Fruit fly (Drosophila melanogaster) whole organism, embryonic: ENCODE measurements around the gene CG46440.

ENCODE experiments used
- ATbp ChIP-seq: fragments of 200-800 bp; sonication (Bioruptor generic); optimal IDR thresholded peaks from 2 replicates; lab custom pipeline; 2017; ENCODE audit warnings: missing biosample characterization, mild to moderate bottlenecking, missing genetic modification characterization, missing genetic modification reagents
- Aef1 ChIP-seq: fragments of 200-800 bp; sonication (Bioruptor generic); IDR thresholded peaks from 3 replicates; pipeline ENCODE4 v1.3.6; 2022; ENCODE audit warnings: missing biosample characterization, missing genetic modification characterization
- Antp ChIP-seq: fragments of 200-800 bp; sonication (Bioruptor generic); optimal IDR thresholded peaks from 3 replicates; lab custom pipeline; 2016; ENCODE audit warnings: missing biosample characterization, missing genetic modification characterization
- CG1024 ChIP-seq: fragments of 200-800 bp; sonication (Bioruptor generic); IDR thresholded peaks from 2 replicates; pipeline ENCODE4 v1.3.6; 2022; ENCODE audit warnings: missing biosample characterization, missing genetic modification characterization
- CG12071 ChIP-seq: fragments of 200-800 bp; sonication (Bioruptor generic); optimal IDR thresholded peaks from 3 replicates; lab custom pipeline; 2018; ENCODE audit warnings: missing biosample characterization, mild to moderate bottlenecking, missing genetic modification characterization
- CG13296 ChIP-seq: fragments of 200-800 bp; sonication (Bioruptor generic); optimal IDR thresholded peaks from 3 replicates; lab custom pipeline; 2018; ENCODE audit warnings: missing biosample characterization, mild to moderate bottlenecking, missing genetic modification characterization
- CG13424 ChIP-seq: fragments of 200-800 bp; sonication (Bioruptor generic); optimal IDR thresholded peaks from 2 replicates; lab custom pipeline; 2019; ENCODE audit warnings: missing biosample characterization, mild to moderate bottlenecking, missing genetic modification characterization, moderate library complexity
- CG13775 ChIP-seq: fragments of 200-800 bp; sonication (Bioruptor generic); optimal IDR thresholded peaks from 3 replicates; lab custom pipeline; 2017; ENCODE audit warnings: missing biosample characterization, mild to moderate bottlenecking, missing genetic modification characterization
- CG14860 ChIP-seq: fragments of 200-800 bp; sonication (Bioruptor generic); IDR thresholded peaks from 3 replicates; pipeline ENCODE4 v1.3.6; 2022; ENCODE audit warnings: missing biosample characterization, missing genetic modification characterization; ENCODE audit not compliant: partially characterized antibody
- CG15601 ChIP-seq: fragments of 200-800 bp; sonication (Bioruptor generic); optimal IDR thresholded peaks from 3 replicates; lab custom pipeline; 2019; ENCODE audit warnings: missing biosample characterization, mild to moderate bottlenecking, missing genetic modification characterization, moderate library complexity
- CG17385 ChIP-seq: fragments of 200-800 bp; sonication (Bioruptor generic); optimal IDR thresholded peaks from 3 replicates; lab custom pipeline; 2018; ENCODE audit warnings: missing biosample characterization, mild to moderate bottlenecking, missing genetic modification characterization
- CG2129 ChIP-seq: fragments of 200-800 bp; sonication (Bioruptor generic); IDR thresholded peaks from 2 replicates; pipeline ENCODE4 v1.3.6; 2022; ENCODE audit warnings: missing biosample characterization, missing genetic modification characterization; ENCODE audit not compliant: partially characterized antibody
- CG30431 ChIP-seq: fragments of 200-800 bp; sonication (Bioruptor generic); optimal IDR thresholded peaks from 2 replicates; lab custom pipeline; 2017; ENCODE audit warnings: missing biosample characterization, missing genetic modification characterization
- CG6272 ChIP-seq: fragments of 200-800 bp; sonication (Bioruptor generic); IDR thresholded peaks from 2 replicates; pipeline ENCODE4 v1.3.6; 2022; ENCODE audit warnings: missing biosample characterization, missing genetic modification characterization
- CG6683 ChIP-seq: fragments of 200-800 bp; sonication (Bioruptor generic); optimal IDR thresholded peaks from 2 replicates; lab custom pipeline; 2017; ENCODE audit warnings: missing biosample characterization, mild to moderate bottlenecking, missing genetic modification characterization, missing genetic modification reagents
- CG7963 ChIP-seq: fragments of 200-800 bp; sonication (Bioruptor generic); IDR thresholded peaks from 3 replicates; pipeline ENCODE4 v1.3.6; 2022; ENCODE audit warnings: missing biosample characterization, missing genetic modification characterization; ENCODE audit not compliant: partially characterized antibody
- CG8290 ChIP-seq, 3 experiments: fragments of 200-800 bp; sonication (Bioruptor generic); optimal IDR thresholded peaks; 2 replicates each; lab custom pipeline; 2016 to 2019; ENCODE audit warnings: missing biosample characterization in 3 of 3, missing genetic modification characterization in 3 of 3, mild to moderate bottlenecking in 2 of 3, moderate library complexity in 1 of 3
- CG8765 ChIP-seq: fragments of 200-800 bp; sonication (Bioruptor generic); IDR thresholded peaks from 2 replicates; pipeline ENCODE4 v1.3.6; 2022; ENCODE audit warnings: missing biosample characterization, missing genetic modification characterization
- D19A ChIP-seq: fragments of 200-800 bp; optimal IDR thresholded peaks from 3 replicates; lab custom pipeline; 2019; ENCODE audit warnings: missing biosample characterization, mild to moderate bottlenecking, missing genetic modification characterization, moderate library complexity
- Dek ChIP-seq: fragments of 200-800 bp; sonication (Bioruptor generic); optimal IDR thresholded peaks from 3 replicates; lab custom pipeline; 2019; ENCODE audit warnings: missing biosample characterization, mild to moderate bottlenecking, missing genetic modification characterization, moderate library complexity
- Dll ChIP-seq: fragments of 200-800 bp; sonication (Bioruptor generic); IDR thresholded peaks from 4 replicates; pipeline ENCODE4 v1.3.6; 2022; ENCODE audit warnings: missing biosample characterization, missing genetic modification characterization; ENCODE audit not compliant: partially characterized antibody
- Ets97D ChIP-seq: fragments of 200-800 bp; sonication (Bioruptor generic); optimal IDR thresholded peaks from 3 replicates; lab custom pipeline; 2016; ENCODE audit warnings: missing biosample characterization, missing genetic modification characterization
- Hand ChIP-seq: fragments of 200-800 bp; sonication (Bioruptor generic); optimal IDR thresholded peaks from 2 replicates; lab custom pipeline; 2017; ENCODE audit warnings: mild to moderate bottlenecking, missing biosample characterization, missing genetic modification reagents, missing genetic modification characterization
- Hr78 ChIP-seq, 2 experiments: fragments of 200-800 bp in 1 of 2; fragments of >200 bp in 1 of 2; sonication (Bioruptor generic) in 1 of 2; optimal IDR thresholded peaks; 2 replicates each; lab custom pipeline; 2017 to 2019; ENCODE audit warnings: missing biosample characterization in 2 of 2, missing genetic modification characterization in 2 of 2, mild to moderate bottlenecking in 1 of 2, moderate library complexity in 1 of 2
- Myb ChIP-seq: fragments of 200-800 bp; sonication (Bioruptor generic); optimal IDR thresholded peaks from 2 replicates; lab custom pipeline; 2016; ENCODE audit warnings: missing biosample characterization, missing genetic modification characterization
- Scr ChIP-seq: fragments of 200-800 bp; sonication (Bioruptor generic); IDR thresholded peaks from 2 replicates; pipeline ENCODE4 v1.3.6; 2022; ENCODE audit warnings: missing biosample characterization, missing genetic modification characterization; ENCODE audit not compliant: partially characterized antibody
- Sox102F ChIP-seq: fragments of 200-800 bp; sonication (Bioruptor generic); optimal IDR thresholded peaks from 2 replicates; lab custom pipeline; 2018; ENCODE audit warnings: missing biosample characterization, mild to moderate bottlenecking, missing genetic modification characterization, moderate library complexity
- Sry-β ChIP-seq: fragments of 200-800 bp; sonication (Bioruptor generic); optimal IDR thresholded peaks from 2 replicates; lab custom pipeline; 2018; ENCODE audit warnings: missing biosample characterization, mild to moderate bottlenecking, missing genetic modification characterization, moderate library complexity
- Ssrp ChIP-seq: fragments of 200-800 bp; sonication (Bioruptor generic); optimal IDR thresholded peaks from 2 replicates; lab custom pipeline; 2018; ENCODE audit warnings: missing biosample characterization, mild to moderate bottlenecking, missing genetic modification characterization, moderate library complexity
- amos ChIP-seq: fragments of 200-800 bp; sonication (Bioruptor generic); IDR thresholded peaks from 2 replicates; pipeline ENCODE4 v1.3.6; 2022; ENCODE audit warnings: missing biosample characterization, missing genetic modification characterization; ENCODE audit not compliant: partially characterized antibody
- caup ChIP-seq: fragments of 200-800 bp; sonication (Bioruptor generic); optimal IDR thresholded peaks from 3 replicates; lab custom pipeline; 2017; ENCODE audit warnings: missing biosample characterization, mild to moderate bottlenecking, missing genetic modification characterization, moderate library complexity; ENCODE audit not compliant: severe bottlenecking
- chinmo ChIP-seq: fragments of 200-800 bp; sonication (Bioruptor generic); IDR thresholded peaks from 4 replicates; pipeline ENCODE4 v1.3.6; 2022; ENCODE audit warnings: missing biosample characterization, missing genetic modification characterization; ENCODE audit not compliant: partially characterized antibody
- ftz-f1 ChIP-seq: fragments of 200-800 bp; sonication (Bioruptor generic); optimal IDR thresholded peaks from 2 replicates; lab custom pipeline; 2016; ENCODE audit warnings: missing biosample characterization, missing genetic modification characterization
- hb ChIP-seq: fragments of 200-800 bp; sonication (Bioruptor generic); IDR thresholded peaks from 3 replicates; pipeline ENCODE4 v1.3.6; 2022; ENCODE audit warnings: missing biosample characterization, missing genetic modification characterization; ENCODE audit not compliant: partially characterized antibody
- hbn ChIP-seq: fragments of 200-800 bp; sonication (Bioruptor generic); IDR thresholded peaks from 2 replicates; pipeline ENCODE4 v1.3.6; 2022; ENCODE audit warnings: missing biosample characterization, missing genetic modification characterization; ENCODE audit not compliant: partially characterized antibody
- jing ChIP-seq: fragments of 200-800 bp; sonication (Bioruptor generic); optimal IDR thresholded peaks from 2 replicates; lab custom pipeline; 2018; ENCODE audit warnings: missing biosample characterization, mild to moderate bottlenecking, missing genetic modification characterization
- kay ChIP-seq: fragments of 200-800 bp; sonication (Bioruptor generic); optimal IDR thresholded peaks from 2 replicates; lab custom pipeline; 2016; ENCODE audit warnings: missing biosample characterization, missing genetic modification characterization
- kni ChIP-seq: fragments of 200-800 bp; sonication (Bioruptor generic); optimal IDR thresholded peaks from 3 replicates; lab custom pipeline; 2017; ENCODE audit warnings: mild to moderate bottlenecking, missing biosample characterization, missing genetic modification reagents, missing genetic modification characterization
- nerfin-2 ChIP-seq: fragments of 200-800 bp; sonication (Bioruptor generic); IDR thresholded peaks from 2 replicates; pipeline ENCODE4 v1.3.6; 2022; ENCODE audit warnings: missing biosample characterization, missing genetic modification characterization; ENCODE audit not compliant: partially characterized antibody
- pho ChIP-seq: fragments of 200-800 bp; sonication (Bioruptor generic); optimal IDR thresholded peaks from 2 replicates; lab custom pipeline; 2016; ENCODE audit warnings: missing biosample characterization, missing genetic modification characterization
- pita ChIP-seq: fragments of 200-800 bp; sonication (Bioruptor generic); optimal IDR thresholded peaks from 2 replicates; lab custom pipeline; 2017; ENCODE audit warnings: missing biosample characterization, mild to moderate bottlenecking, missing genetic modification characterization
- psq ChIP-seq: fragments of 200-800 bp; sonication (Bioruptor generic); optimal IDR thresholded peaks from 2 replicates; lab custom pipeline; 2017; ENCODE audit warnings: missing biosample characterization, missing genetic modification characterization
- sob ChIP-seq: fragments of 200-800 bp; sonication (Bioruptor generic); IDR thresholded peaks from 2 replicates; pipeline ENCODE4 v1.3.6; 2022; ENCODE audit warnings: missing biosample characterization, missing genetic modification characterization
- sr ChIP-seq: fragments of 200-800 bp; sonication (Bioruptor generic); IDR thresholded peaks from 3 replicates; pipeline ENCODE4 v1.3.6; 2022; ENCODE audit warnings: missing biosample characterization, missing genetic modification characterization
- tup ChIP-seq: fragments of 200-800 bp; sonication (Bioruptor generic); optimal IDR thresholded peaks from 2 replicates; lab custom pipeline; 2016; ENCODE audit warnings: missing biosample characterization, mild to moderate bottlenecking, missing genetic modification characterization, moderate library complexity
- unc-4 ChIP-seq: fragments of 200-800 bp; sonication (Bioruptor generic); IDR thresholded peaks from 2 replicates; pipeline ENCODE4 v1.3.6; 2022; ENCODE audit warnings: missing biosample characterization, missing genetic modification characterization; ENCODE audit not compliant: partially characterized antibody

The CG46440 gene

DNA sequence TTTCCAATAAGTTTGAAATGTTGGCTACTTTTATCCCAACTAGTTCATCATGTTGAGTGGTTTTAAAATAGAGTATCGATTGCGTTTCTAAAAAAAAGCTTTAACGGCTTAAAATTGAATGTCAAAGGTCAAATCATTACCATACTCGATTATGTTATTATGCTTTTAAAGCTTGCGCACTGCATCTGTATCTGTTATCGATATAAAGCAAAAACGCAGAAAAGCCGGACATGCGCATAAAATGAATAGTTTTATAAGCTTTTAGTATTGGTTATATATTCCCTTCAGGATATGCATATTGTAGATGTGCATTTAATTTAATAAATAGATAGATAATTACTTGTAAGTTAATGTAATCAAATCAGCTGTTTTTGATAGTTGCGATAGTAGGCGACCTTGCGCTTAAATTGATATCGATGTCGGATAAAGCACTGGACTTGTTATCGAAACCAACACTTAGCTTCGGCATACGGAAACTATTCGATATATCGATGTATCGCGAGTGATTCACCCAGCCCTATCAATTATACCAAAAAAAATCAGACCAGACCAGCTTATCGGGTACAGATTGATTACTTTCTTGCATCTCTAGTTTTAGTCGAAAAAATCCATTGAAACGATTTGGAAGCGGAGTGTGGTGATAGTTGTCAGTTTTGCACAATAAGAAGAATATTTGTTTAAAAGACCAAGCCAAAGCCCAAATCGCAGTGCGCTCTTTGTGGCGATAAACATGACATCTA lies 34.2 kb upstream of the CG46440 start, which contains the start of gene shi (continued):
- TF ChIP-seq kni (GFP tag; lab: Kevin White, UChicago) (peak; percentile 19), CG8765 (GFP tag; lab: Robert Waterston, UW) (no peak), CG6683 (GFP tag; lab: Kevin White, UChicago) (no peak), CG14860 (GFP tag; lab: Robert Waterston, UW) (peak; percentile 97), Scr (peak; percentile 96), CG8290 (GFP tag; optimal IDR thresholded peaks at IDR 0.05; lab: Kevin White, UChicago) (peak; percentile 48), CG8290 (tag; optimal IDR thresholded peaks at IDR 0.05; lab: Kevin White, UChicago) (peak in 1 of 2 experiments; percentile 75), jing (GFP tag; lab: Kevin White, UChicago) (no peak), psq (GFP tag; lab: Kevin White, UChicago) (no peak), CG6272 (GFP tag; lab: Robert Waterston, UW) (no peak), nerfin-2 (GFP tag; lab: Robert Waterston, UW) (peak; percentile 99), chinmo (GFP tag; lab: Robert Waterston, UW) (peak; percentile 96), CG2129 (GFP tag; lab: Robert Waterston, UW) (peak; percentile 83), hbn (peak; percentile 96), CG12071 (GFP tag; lab: Kevin White, UChicago) (no peak), ftz-f1 (GFP tag; lab: Kevin White, UChicago) (peak; percentile 96), CG7963 (GFP tag; lab: Robert Waterston, UW) (peak; percentile 98), Dek (tag; lab: Kevin White, UChicago) (no peak), Antp (GFP tag; lab: Kevin White, UChicago) (no peak), caup (GFP tag; lab: Kevin White, UChicago) (peak; percentile 51), CG13775 (GFP tag; lab: Kevin White, UChicago) (no peak), ATbp (GFP tag; lab: Kevin White, UChicago) (no peak), CG13296 (GFP tag; lab: Kevin White, UChicago) (peak; percentile 23), sob (GFP tag; lab: Robert Waterston, UW) (peak; percentile 35; the same call in 1 of the 2 replicates), Hr78 (GFP tag; optimal IDR thresholded peaks at IDR 0.05; lab: Kevin White, UChicago) (peak in 1 of 2 experiments; percentile 100), Dll (GFP tag; lab: Robert Waterston, UW) (peak; percentile 95), pita (GFP tag; lab: Kevin White, UChicago) (no peak), Myb (GFP tag; lab: Kevin White, UChicago) (peak; percentile 55), unc-4 (peak; percentile 96), CG30431 (GFP tag; lab: Kevin White, UChicago) (no peak), Hand (GFP tag; lab: Kevin White, UChicago) (no peak), CG15601 (tag; lab: Kevin White, UChicago) (peak; percentile 89), D19A (tag; lab: Kevin White, UChicago) (no peak), amos (peak; percentile 99), CG17385 (GFP tag; lab: Kevin White, UChicago) (no peak), tup (no peak), kay (GFP tag; lab: Kevin White, UChicago) (peak; percentile 18), Ets97D (peak; percentile 69), sr (no peak), pho (peak; percentile 33), Sry-β (GFP tag; lab: Kevin White, UChicago) (no peak), Sox102F (GFP tag; lab: Kevin White, UChicago) (no peak), hb (GFP tag; lab: Robert Waterston, UW) (peak; percentile 99), Ssrp (tag; lab: Kevin White, UChicago) (no peak), CG13424 (peak; percentile 12), CG1024 (GFP tag; lab: Robert Waterston, UW) (0 out of 2 replicates have a peak, but pooled peaks have one; percentile 18), Aef1 (GFP tag; lab: Robert Waterston, UW) (no peak)
